Worm (Caenorhabditis elegans) whole organism, L3 larva: ENCODE measurements around the gene swp-1.

ENCODE experiments used
- ama-1 ChIP-seq: fragments of 150-350 bp; optimal IDR thresholded peaks from 2 replicates; lab custom pipeline; 2018
- ceh-82 ChIP-seq: fragments of 150-350 bp; optimal IDR thresholded peaks from 2 replicates; lab custom pipeline; 2014; ENCODE audit warnings: missing biosample characterization, missing genetic modification characterization
- egl-27 ChIP-seq: sonication (generic microtip); optimal IDR thresholded peaks from 4 replicates; lab custom pipeline; 2017; ENCODE audit warnings: missing biosample characterization, missing genetic modification reagents, missing genetic modification characterization
- fkh-10 ChIP-seq: sonication (generic microtip); optimal IDR thresholded peaks from 2 replicates; lab custom pipeline; 2017; ENCODE audit warnings: missing biosample characterization, missing genetic modification reagents, missing genetic modification characterization
- fkh-2 ChIP-seq: fragments of 150-350 bp; optimal IDR thresholded peaks from 2 replicates; lab custom pipeline; 2014; ENCODE audit warnings: missing biosample characterization, missing genetic modification reagents, missing genetic modification characterization
- pha-4 ChIP-seq: fragments of 150-350 bp; optimal IDR thresholded peaks from 2 replicates; lab custom pipeline; 2014; ENCODE audit warnings: missing biosample characterization, missing genetic modification reagents, missing genetic modification characterization
- sea-2 ChIP-seq: fragments of 150-350 bp; sonication (generic microtip); optimal IDR thresholded peaks from 4 replicates; lab custom pipeline; 2014; ENCODE audit warnings: missing biosample characterization, missing genetic modification reagents, missing genetic modification characterization
- snpc-4 ChIP-seq: fragments of 150-350 bp; optimal IDR thresholded peaks from 2 replicates; lab custom pipeline; 2014; ENCODE audit warnings: missing biosample characterization, missing genetic modification characterization
- zag-1 ChIP-seq: fragments of 150-350 bp; optimal IDR thresholded peaks from 2 replicates; lab custom pipeline; 2014; ENCODE audit warnings: missing biosample characterization, missing genetic modification characterization

ce11 chrIII:5693736-5694135 is 11.6 kb downstream of the swp-1 start, which contains the start of gene B0336.13:
- no peak for TF ChIP-seq snpc-4 (tag; lab: Kevin White, UChicago)
- no peak for TF ChIP-seq ceh-82 (tag; lab: Kevin White, UChicago)
- TF ChIP-seq zag-1 (tag; lab: Kevin White, UChicago), result no peak
- no peak for TF ChIP-seq pha-4 (tag; lab: Kevin White, UChicago)
- TF ChIP-seq ama-1 (lab: Kevin White, UChicago), result no peak
- TF ChIP-seq fkh-2 (tag; lab: Kevin White, UChicago), result no peak
- TF ChIP-seq sea-2 (GFP tag; lab: Kevin White, UChicago), result no peak
- TF ChIP-seq fkh-10, result no peak
- no peak for TF ChIP-seq egl-27 (tag; lab: Kevin White, UChicago)
